Fruit fly (Drosophila melanogaster) whole organism, embryonic: ENCODE results near the gene beat-Ib.

Experiments used
- Atf6 ChIP-seq: fragments of 200-800 bp; sonication (Bioruptor generic); IDR thresholded peaks from 2 replicates; pipeline ENCODE4 v1.3.6; 2022; ENCODE audit warnings: missing biosample characterization, missing genetic modification characterization
- Blimp-1 ChIP-seq: fragments of 200-800 bp; sonication (Bioruptor generic); optimal IDR thresholded peaks from 3 replicates; lab custom pipeline; 2018; ENCODE audit warnings: missing biosample characterization, missing genetic modification characterization, mild to moderate bottlenecking, moderate library complexity, missing genetic modification reagents
- BtbVII ChIP-seq: fragments of 200-800 bp; sonication (Bioruptor generic); optimal IDR thresholded peaks from 3 replicates; lab custom pipeline; 2017; ENCODE audit warnings: missing biosample characterization, mild to moderate bottlenecking, missing genetic modification characterization
- CG1024 ChIP-seq: fragments of 200-800 bp; sonication (Bioruptor generic); IDR thresholded peaks from 2 replicates; pipeline ENCODE4 v1.3.6; 2022; ENCODE audit warnings: missing biosample characterization, missing genetic modification characterization
- CG11696 ChIP-seq: fragments of 200-800 bp; sonication (Bioruptor generic); IDR thresholded peaks from 2 replicates; pipeline ENCODE4 v1.3.6; 2022; ENCODE audit warnings: missing biosample characterization, missing genetic modification characterization
- CG12071 ChIP-seq: fragments of 200-800 bp; sonication (Bioruptor generic); optimal IDR thresholded peaks from 3 replicates; lab custom pipeline; 2018; ENCODE audit warnings: missing biosample characterization, mild to moderate bottlenecking, missing genetic modification characterization
- CG1233 ChIP-seq: fragments of 200-800 bp; sonication (Bioruptor generic); optimal IDR thresholded peaks from 4 replicates; lab custom pipeline; 2018; ENCODE audit warnings: missing biosample characterization, mild to moderate bottlenecking, missing genetic modification characterization
- CG12769 ChIP-seq: fragments of 200-800 bp; sonication (Bioruptor generic); optimal IDR thresholded peaks from 2 replicates; lab custom pipeline; 2019; ENCODE audit warnings: missing biosample characterization, mild to moderate bottlenecking, missing genetic modification characterization, moderate library complexity
- CG17328 ChIP-seq: fragments of 200-800 bp; sonication (Bioruptor generic); IDR thresholded peaks from 2 replicates; pipeline ENCODE4 v1.3.6; 2022; ENCODE audit warnings: missing biosample characterization, missing genetic modification characterization
- CG17912 ChIP-seq: fragments of 200-800 bp; sonication (Bioruptor generic); optimal IDR thresholded peaks from 2 replicates; lab custom pipeline; 2018; ENCODE audit warnings: missing biosample characterization, mild to moderate bottlenecking, missing genetic modification characterization
- CG2199 ChIP-seq: fragments of 200-800 bp; sonication (Bioruptor generic); IDR thresholded peaks from 3 replicates; pipeline ENCODE4 v1.3.6; 2022; ENCODE audit warnings: missing biosample characterization, missing genetic modification characterization
- CG4328 ChIP-seq: fragments of 200-800 bp; sonication (Bioruptor generic); optimal IDR thresholded peaks from 3 replicates; lab custom pipeline; 2017; ENCODE audit warnings: missing biosample characterization, missing genetic modification reagents, missing genetic modification characterization
- CG43689 ChIP-seq: fragments of 200-800 bp; sonication (Bioruptor generic); IDR thresholded peaks from 2 replicates; pipeline ENCODE4 v1.3.6; 2022; ENCODE audit warnings: missing biosample characterization, missing genetic modification characterization
- CG4707 ChIP-seq: fragments of 200-800 bp; sonication (Bioruptor generic); optimal IDR thresholded peaks from 2 replicates; lab custom pipeline; 2018; ENCODE audit warnings: missing biosample characterization, mild to moderate bottlenecking, missing genetic modification characterization, moderate library complexity
- CG6791 ChIP-seq: fragments of 200-800 bp; sonication (Bioruptor generic); IDR thresholded peaks from 3 replicates; pipeline ENCODE4 v1.3.6; 2022; ENCODE audit warnings: missing biosample characterization, missing genetic modification characterization; ENCODE audit not compliant: partially characterized antibody
- CG7987 ChIP-seq: fragments of 200-800 bp; sonication (Bioruptor generic); optimal IDR thresholded peaks from 2 replicates; lab custom pipeline; 2018; ENCODE audit warnings: missing biosample characterization, mild to moderate bottlenecking, missing genetic modification characterization, moderate library complexity
- CG9932 ChIP-seq: fragments of 200-800 bp; sonication (Bioruptor generic); IDR thresholded peaks from 2 replicates; pipeline ENCODE4 v1.3.6; 2022; ENCODE audit warnings: missing biosample characterization, missing genetic modification characterization
- CHES-1-like ChIP-seq: fragments of 200-800 bp; sonication (Bioruptor generic); optimal IDR thresholded peaks from 2 replicates; lab custom pipeline; 2016; ENCODE audit warnings: missing biosample characterization, missing genetic modification characterization
- Camta ChIP-seq: fragments of 200-800 bp; sonication (Bioruptor generic); optimal IDR thresholded peaks from 2 replicates; lab custom pipeline; 2016; ENCODE audit warnings: missing biosample characterization, missing genetic modification characterization
- CrebB ChIP-seq: fragments of 200-800 bp; sonication (Bioruptor generic); optimal IDR thresholded peaks from 3 replicates; lab custom pipeline; 2018; ENCODE audit warnings: missing biosample characterization, mild to moderate bottlenecking, missing genetic modification characterization
- Dbx ChIP-seq: fragments of 200-800 bp; sonication (Bioruptor generic); IDR thresholded peaks from 3 replicates; pipeline ENCODE4 v1.3.6; 2022; ENCODE audit warnings: missing biosample characterization, missing genetic modification characterization
- Ets97D ChIP-seq: fragments of 200-800 bp; sonication (Bioruptor generic); optimal IDR thresholded peaks from 3 replicates; lab custom pipeline; 2016; ENCODE audit warnings: missing biosample characterization, missing genetic modification characterization
- Hey ChIP-seq: fragments of 200-800 bp; sonication (Bioruptor generic); optimal IDR thresholded peaks from 3 replicates; lab custom pipeline; 2018; ENCODE audit warnings: missing biosample characterization, mild to moderate bottlenecking, missing genetic modification characterization
- HmgZ ChIP-seq: fragments of 200-800 bp; sonication (Bioruptor generic); optimal IDR thresholded peaks from 2 replicates; lab custom pipeline; 2018; ENCODE audit warnings: missing biosample characterization, mild to moderate bottlenecking, missing genetic modification characterization
- Kr ChIP-seq: fragments of 200-800 bp; sonication (Bioruptor generic); optimal IDR thresholded peaks from 2 replicates; lab custom pipeline; 2017; ENCODE audit warnings: missing biosample characterization, mild to moderate bottlenecking, missing genetic modification characterization
- NC2β ChIP-seq: fragments of 200-800 bp; sonication (Bioruptor generic); optimal IDR thresholded peaks from 2 replicates; lab custom pipeline; 2016; ENCODE audit warnings: missing biosample characterization, missing genetic modification characterization
- Opbp ChIP-seq: fragments of 200-800 bp; sonication (Bioruptor generic); IDR thresholded peaks from 3 replicates; pipeline ENCODE4 v1.3.6; 2022; ENCODE audit warnings: missing biosample characterization, missing genetic modification characterization; ENCODE audit not compliant: partially characterized antibody
- Pdp1 ChIP-seq, 2 experiments: fragments of 200-800 bp; sonication (Bioruptor generic); optimal IDR thresholded peaks; 3 replicates each; lab custom pipeline; 2016; ENCODE audit warnings: missing biosample characterization in 2 of 2, missing genetic modification characterization in 2 of 2, mild to moderate bottlenecking in 1 of 2, moderate library complexity in 1 of 2
- Rfx ChIP-seq: fragments of 200-800 bp; sonication (Bioruptor generic); IDR thresholded peaks from 2 replicates; pipeline ENCODE4 v1.3.6; 2022; ENCODE audit warnings: missing biosample characterization, missing genetic modification characterization
- Sox100B ChIP-seq: fragments of 200-800 bp; sonication (Bioruptor generic); optimal IDR thresholded peaks from 3 replicates; lab custom pipeline; 2018; ENCODE audit warnings: missing biosample characterization, mild to moderate bottlenecking, missing genetic modification characterization
- Spps ChIP-seq: fragments of 200-800 bp; sonication (Bioruptor generic); optimal IDR thresholded peaks from 2 replicates; lab custom pipeline; 2018; ENCODE audit warnings: missing biosample characterization, mild to moderate bottlenecking, missing genetic modification characterization
- abd-A ChIP-seq: fragments of 200-800 bp; sonication (Bioruptor generic); optimal IDR thresholded peaks from 3 replicates; lab custom pipeline; 2019; ENCODE audit warnings: missing biosample characterization, mild to moderate bottlenecking, missing genetic modification characterization, moderate library complexity
- btn ChIP-seq: fragments of 200-800 bp; sonication (Bioruptor generic); optimal IDR thresholded peaks from 2 replicates; lab custom pipeline; 2016; ENCODE audit warnings: missing biosample characterization, missing genetic modification characterization
- chinmo ChIP-seq: fragments of 200-800 bp; sonication (Bioruptor generic); IDR thresholded peaks from 4 replicates; pipeline ENCODE4 v1.3.6; 2022; ENCODE audit warnings: missing biosample characterization, missing genetic modification characterization; ENCODE audit not compliant: partially characterized antibody
- chn ChIP-seq: fragments of 200-800 bp; sonication (Bioruptor generic); optimal IDR thresholded peaks from 2 replicates; lab custom pipeline; 2016; ENCODE audit warnings: missing biosample characterization, missing genetic modification characterization
- dysf ChIP-seq: fragments of 200-800 bp; sonication (Bioruptor generic); IDR thresholded peaks from 3 replicates; pipeline ENCODE4 v1.3.6; 2022; ENCODE audit warnings: missing biosample characterization, missing genetic modification characterization
- ems ChIP-seq: fragments of 200-800 bp; sonication (Bioruptor generic); optimal IDR thresholded peaks from 3 replicates; lab custom pipeline; 2016; ENCODE audit warnings: missing biosample characterization, missing genetic modification characterization
- gsb-n ChIP-seq: fragments of 200-800 bp; sonication (Bioruptor generic); optimal IDR thresholded peaks from 3 replicates; lab custom pipeline; 2018; ENCODE audit warnings: missing biosample characterization, mild to moderate bottlenecking, missing genetic modification characterization
- lilli ChIP-seq: fragments of 200-800 bp; sonication (Bioruptor generic); optimal IDR thresholded peaks from 3 replicates; lab custom pipeline; 2016; ENCODE audit warnings: missing biosample characterization, missing genetic modification characterization
- lmd ChIP-seq: fragments of 200-800 bp; sonication (Bioruptor generic); IDR thresholded peaks from 2 replicates; pipeline ENCODE4 v1.3.6; 2022; ENCODE audit warnings: missing biosample characterization, missing genetic modification characterization
- luna ChIP-seq: fragments of 200-800 bp; sonication (Bioruptor generic); optimal IDR thresholded peaks from 2 replicates; lab custom pipeline; 2016; ENCODE audit warnings: missing biosample characterization, missing genetic modification characterization
- psq ChIP-seq: fragments of 200-800 bp; sonication (Bioruptor generic); optimal IDR thresholded peaks from 2 replicates; lab custom pipeline; 2017; ENCODE audit warnings: missing biosample characterization, missing genetic modification characterization
- pum ChIP-seq: fragments of 200-800 bp; sonication (Bioruptor generic); optimal IDR thresholded peaks from 2 replicates; lab custom pipeline; 2016; ENCODE audit warnings: missing biosample characterization, missing genetic modification characterization
- row ChIP-seq: fragments of 200-800 bp; sonication (Bioruptor generic); IDR thresholded peaks from 3 replicates; pipeline ENCODE4 v1.3.6; 2022; ENCODE audit warnings: missing biosample characterization, missing genetic modification characterization
- salm ChIP-seq: fragments of 200-800 bp; sonication (Bioruptor generic); optimal IDR thresholded peaks from 2 replicates; lab custom pipeline; 2018; ENCODE audit warnings: missing biosample characterization, mild to moderate bottlenecking, missing genetic modification characterization
- schlank ChIP-seq: fragments of 200-800 bp; sonication (Bioruptor generic); optimal IDR thresholded peaks from 2 replicates; lab custom pipeline; 2018; ENCODE audit warnings: missing biosample characterization, mild to moderate bottlenecking, missing genetic modification characterization
- stc ChIP-seq: fragments of 200-800 bp; sonication (Bioruptor generic); IDR thresholded peaks from 2 replicates; pipeline ENCODE4 v1.3.6; 2022; ENCODE audit warnings: missing biosample characterization, missing genetic modification characterization
- unpg ChIP-seq: fragments of 200-800 bp; sonication (Bioruptor generic); optimal IDR thresholded peaks from 3 replicates; lab custom pipeline; 2018; ENCODE audit warnings: missing biosample characterization, mild to moderate bottlenecking, missing genetic modification characterization, moderate library complexity

The beat-Ib gene

DNA sequence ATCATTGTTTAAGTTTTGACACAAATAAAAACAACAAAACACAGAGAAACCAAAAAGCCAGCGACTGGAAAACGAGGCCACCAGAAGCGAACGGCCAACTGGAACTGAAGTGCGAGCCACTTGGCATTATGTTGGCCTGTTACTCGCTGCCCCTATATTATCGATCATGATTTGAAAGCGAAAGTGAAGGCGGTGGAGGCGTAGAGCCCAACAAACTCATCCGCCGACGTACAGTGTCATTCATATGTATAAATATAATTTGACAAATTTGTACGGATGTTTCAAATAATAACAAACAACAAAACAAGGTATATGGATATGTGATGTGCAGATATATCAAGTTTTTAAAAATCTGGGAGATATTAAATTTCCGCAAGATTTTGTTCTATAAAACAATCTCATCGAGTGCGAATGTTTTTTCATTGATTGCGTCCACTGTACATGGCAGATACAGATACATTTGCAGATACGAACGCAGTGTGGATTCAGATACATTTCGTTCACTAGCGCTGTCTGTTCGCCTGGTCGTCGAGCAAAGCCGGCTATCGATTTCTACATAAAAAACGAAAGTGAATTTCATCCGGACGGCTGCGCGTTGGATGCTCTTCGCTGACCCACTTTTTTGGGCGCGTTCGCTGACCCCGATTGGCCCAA, 51.2 kb downstream of the beat-Ib start (continued):
- TF ChIP-seq CrebB (tag; lab: Kevin White, UChicago) (peak; percentile 93), CG17328 (peak; percentile 97), chn (GFP tag; lab: Kevin White, UChicago) (peak; percentile 96), luna (GFP tag; lab: Kevin White, UChicago) (peak; percentile 87), Kr (GFP tag; lab: Kevin White, UChicago) (peak; percentile 49), CG1024 (GFP tag; lab: Robert Waterston, UW) (peak; percentile 87), CG12071 (GFP tag; lab: Kevin White, UChicago) (peak; percentile 94), CG43689 (GFP tag; lab: Robert Waterston, UW) (peak; percentile 87), Spps (tag; lab: Kevin White, UChicago) (peak; percentile 93), lmd (GFP tag; lab: Robert Waterston, UW) (peak; percentile 97), psq (GFP tag; lab: Kevin White, UChicago) (peak; percentile 87), pum (GFP tag; lab: Kevin White, UChicago) (peak; percentile 95), chinmo (GFP tag; lab: Robert Waterston, UW) (no peak; the same call in 3 of the 4 replicates), CG12769 (tag; lab: Kevin White, UChicago) (peak; percentile 99), btn (GFP tag; lab: Kevin White, UChicago) (peak; percentile 93), BtbVII (GFP tag; lab: Kevin White, UChicago) (peak; percentile 91), CG4707 (GFP tag; lab: Kevin White, UChicago) (peak; percentile 98), ems (peak; percentile 93), CG2199 (GFP tag; lab: Robert Waterston, UW) (peak; percentile 82), schlank (peak; percentile 90), NC2β (GFP tag; lab: Kevin White, UChicago) (peak; percentile 95), Ets97D (GFP tag; lab: Kevin White, UChicago) (peak; percentile 82), row (GFP tag; lab: Robert Waterston, UW) (peak; percentile 98), gsb-n (peak; percentile 98), Sox100B (GFP tag; lab: Kevin White, UChicago) (peak; percentile 96), Camta (GFP tag; lab: Kevin White, UChicago) (peak; percentile 94)
- TF ChIP-seq, all 482 proteins: peak for 436

dm6 chr2L:15909826-15910225, 52.4 kb downstream of the beat-Ib start:
- peak in 1 of 2 experiments; percentile 36 for TF ChIP-seq Pdp1 (GFP tag; optimal IDR thresholded peaks at IDR 0.05; lab: Kevin White, UChicago)
- peak; percentile 33; the same call in 1 of the 2 replicates for TF ChIP-seq Rfx (GFP tag; lab: Robert Waterston, UW)
- peak; percentile 21 for TF ChIP-seq Hey (tag; lab: Kevin White, UChicago)
- peak; percentile 64 for TF ChIP-seq HmgZ
- TF ChIP-seq CHES-1-like (GFP tag; lab: Kevin White, UChicago), result peak; percentile 35
- peak; percentile 76 for TF ChIP-seq Blimp-1 (GFP tag; lab: Kevin White, UChicago)
- peak; percentile 50; the same call in 1 of the 3 replicates for TF ChIP-seq Opbp (GFP tag; lab: Robert Waterston, UW)
- TF ChIP-seq Atf6 (GFP tag; lab: Robert Waterston, UW), result peak; percentile 50; the same call in 1 of the 2 replicates
- TF ChIP-seq CG1233 (GFP tag; lab: Kevin White, UChicago), result peak; percentile 44
- TF ChIP-seq salm (tag; lab: Kevin White, UChicago), result peak; percentile 13
- TF ChIP-seq abd-A, result peak; percentile 97
- TF ChIP-seq unpg, result peak; percentile 1
- 0 out of 3 replicates have a peak, but pooled peaks have one; percentile 27 for TF ChIP-seq CG6791 (GFP tag; lab: Robert Waterston, UW)
- TF ChIP-seq CG17912, result peak; percentile 46
- TF ChIP-seq CG7987 (GFP tag; lab: Kevin White, UChicago), result peak; percentile 81
- TF ChIP-seq CG11696 (GFP tag; lab: Robert Waterston, UW), result peak; percentile 18; the same call in 1 of the 2 replicates
- 0 out of 2 replicates have a peak, but pooled peaks have one; percentile 37 for TF ChIP-seq stc (GFP tag; lab: Robert Waterston, UW)
- peak; percentile 18 for TF ChIP-seq CG4328
- TF ChIP-seq CG9932 (GFP tag; lab: Robert Waterston, UW), result 0 out of 2 replicates have a peak, but pooled peaks have one; percentile 26
- TF ChIP-seq lilli (GFP tag; lab: Kevin White, UChicago), result no peak
- TF ChIP-seq dysf, result peak; percentile 33; the same call in 1 of the 3 replicates
- TF ChIP-seq Dbx (GFP tag; lab: Robert Waterston, UW), result peak; percentile 55; the same call in 1 of the 3 replicates
- TF ChIP-seq CG2199 (GFP tag; lab: Robert Waterston, UW), result 0 out of 3 replicates have a peak, but pooled peaks have one; percentile 54
- no peak for TF ChIP-seq CG43689 (GFP tag; lab: Robert Waterston, UW)
